Worm (Caenorhabditis elegans): Measurements from ENCODE around the gene F13E9.19.

F13E9.19 gene

ce11 chrIV:10933777-10934546 lies 34.8 kb downstream of the F13E9.19 start (continued):
- no peak for TF ChIP-seq F23B12.7 (tag; optimal IDR thresholded peaks at IDR 0.05; ENCODE audit: insufficient read depth)
- TF ChIP-seq lin-54 (GFP tag; optimal IDR thresholded peaks at IDR 0.05) = no peak
- peak; percentile 61 for TF ChIP-seq K12H6.12 (tag; optimal IDR thresholded peaks at IDR 0.05)
- peak; percentile 58; the same call in 1 of the 2 replicates for TF ChIP-seq pbrm-1 (GFP tag; IDR thresholded peaks at IDR 0.05)
- TF ChIP-seq xnd-1 (tag; optimal IDR thresholded peaks at IDR 0.05) = no peak
- TF ChIP-seq hlh-12 (tag; optimal IDR thresholded peaks at IDR 0.05) = no peak
- TF ChIP-seq snpc-3.4 (tag; optimal IDR thresholded peaks at IDR 0.05) = no peak
- TF ChIP-seq lin-35 (GFP tag; optimal IDR thresholded peaks at IDR 0.05) = peak in 1 of 3 experiments; percentile 39
- TF ChIP-seq nhr-90 (tag; optimal IDR thresholded peaks at IDR 0.05) = no peak
- no peak for TF ChIP-seq F39B2.1 (GFP tag; IDR thresholded peaks at IDR 0.05)
- no peak for TF ChIP-seq sea-2 (GFP tag; IDR thresholded peaks at IDR 0.05)
- TF ChIP-seq fkh-3 (tag; optimal IDR thresholded peaks at IDR 0.05) = peak; percentile 35
- no peak for TF ChIP-seq bed-2 (GFP tag; IDR thresholded peaks at IDR 0.05)
- 0 out of 2 replicates have a peak, but pooled peaks have one; percentile 40 for TF ChIP-seq C06A6.2 (GFP tag; conservative IDR thresholded peaks at IDR 0.05)
- peak; percentile 40; the same call in 1 of the 2 replicates for TF ChIP-seq egl-44 (GFP tag; IDR thresholded peaks at IDR 0.05)
- peak; percentile 0 for TF ChIP-seq nhr-80 (tag; optimal IDR thresholded peaks at IDR 0.05)
- TF ChIP-seq zfh-2 (GFP tag; conservative IDR thresholded peaks at IDR 0.05) = no peak
- peak; percentile 21; the same call in 1 of the 2 replicates for TF ChIP-seq dox-1 (GFP tag; IDR thresholded peaks at IDR 0.05)
- TF ChIP-seq ztf-22 (GFP tag; optimal IDR thresholded peaks at IDR 0.05) = no peak
- peak; percentile 90 for TF ChIP-seq athp-1 (tag; optimal IDR thresholded peaks at IDR 0.05)
- peak; percentile 6 for TF ChIP-seq lin-40 (tag; optimal IDR thresholded peaks at IDR 0.05)
- TF ChIP-seq him-1 (tag; optimal IDR thresholded peaks at IDR 0.05) = no peak
- no peak for TF ChIP-seq hsf-1 (GFP tag; IDR thresholded peaks at IDR 0.05)
- TF ChIP-seq madf-6 (GFP tag; IDR thresholded peaks at IDR 0.05) = peak; percentile 41
- TF ChIP-seq Y95B8A.8 (GFP tag; IDR thresholded peaks at IDR 0.05) = peak; percentile 67
- no peak for TF ChIP-seq tbx-9 (tag; optimal IDR thresholded peaks at IDR 0.05; ENCODE audit: borderline replicate concordance)
- peak; percentile 69 for TF ChIP-seq dpff-1 (tag; optimal IDR thresholded peaks at IDR 0.05)
- TF ChIP-seq ama-1 (optimal IDR thresholded peaks at IDR 0.05) = peak; percentile 59
- peak; percentile 18 to 75 for TF ChIP-seq ama-1 (GFP tag; optimal IDR thresholded peaks at IDR 0.05)
- no peak; the same call in 1 of the 2 replicates for TF ChIP-seq aptf-3 (GFP tag; IDR thresholded peaks at IDR 0.05)
- TF ChIP-seq mxl-1 (tag; optimal IDR thresholded peaks at IDR 0.05) = no peak
- no peak for TF ChIP-seq attf-3 (GFP tag; conservative IDR thresholded peaks at IDR 0.05)
- peak; percentile 32 for TF ChIP-seq F10E7.11 (tag; optimal IDR thresholded peaks at IDR 0.05)
- TF ChIP-seq ztf-18 (tag; optimal IDR thresholded peaks at IDR 0.05) = no peak
- TF ChIP-seq cebp-1 (GFP tag; IDR thresholded peaks at IDR 0.05) = 0 out of 2 replicates have a peak, but pooled peaks have one; percentile 7
- TF ChIP-seq cebp-1 (tag; optimal IDR thresholded peaks at IDR 0.05) = peak; percentile 82
- no peak for TF ChIP-seq nhr-179 (tag; optimal IDR thresholded peaks at IDR 0.05)
- TF ChIP-seq mel-28 (tag; optimal IDR thresholded peaks at IDR 0.05; ENCODE audit: borderline replicate concordance) = peak; percentile 16
- no peak for TF ChIP-seq ceh-58 (GFP tag; IDR thresholded peaks at IDR 0.05)
- TF ChIP-seq Y67H2A.10 (GFP tag; conservative IDR thresholded peaks at IDR 0.05) = 0 out of 2 replicates have a peak, but pooled peaks have one; percentile 27
- no peak for TF ChIP-seq T07F8.4 (tag; optimal IDR thresholded peaks at IDR 0.05)
- TF ChIP-seq Y53G8AR.9 (GFP tag; conservative IDR thresholded peaks at IDR 0.05) = peak; percentile 91
- TF ChIP-seq ceh-27 (GFP tag; optimal IDR thresholded peaks at IDR 0.05) = no peak
- TF ChIP-seq ztf-6 (GFP tag; IDR thresholded peaks at IDR 0.05) = no peak
- TF ChIP-seq die-1 (tag; optimal IDR thresholded peaks at IDR 0.05) = peak; percentile 42
- TF ChIP-seq unc-130 (GFP tag; optimal IDR thresholded peaks at IDR 0.05) = peak; percentile 14
- peak; percentile 14 for TF ChIP-seq ets-4 (GFP tag; optimal IDR thresholded peaks at IDR 0.05)
- TF ChIP-seq ceh-100 (GFP tag; IDR thresholded peaks at IDR 0.05) = peak; percentile 43; the same call in 1 of the 2 replicates

Data from whole organism, young adult.